Worm (Caenorhabditis elegans): ENCODE measurements around the gene drd-50.

The drd-50 gene

ce11 chrIV:4079514-4079913 is 38.0 kb upstream of the drd-50 start, which contains the start of gene C35B1.4:
TSS of gene C35B1.4 (plus strand) at chrIV:4079814.
- TF ChIP-seq ZK546.5 (tag; optimal IDR thresholded peaks at IDR 0.05), result no peak
- no peak for TF ChIP-seq blmp-1 (tag; optimal IDR thresholded peaks at IDR 0.05; ENCODE audit: insufficient read depth)
- TF ChIP-seq lsy-2 (tag; optimal IDR thresholded peaks at IDR 0.05), result no peak
- TF ChIP-seq nhr-77 (tag; optimal IDR thresholded peaks at IDR 0.05), result no peak
- TF ChIP-seq nhr-11 (tag; optimal IDR thresholded peaks at IDR 0.05), result no peak
- TF ChIP-seq mdl-1 (tag; optimal IDR thresholded peaks at IDR 0.05), result no peak
- no peak for TF ChIP-seq alr-1 (tag; optimal IDR thresholded peaks at IDR 0.05)
- no peak for TF ChIP-seq ceh-82 (tag; optimal IDR thresholded peaks at IDR 0.05)
- no peak for TF ChIP-seq sma-9 (GFP tag; optimal IDR thresholded peaks at IDR 0.05)
- TF ChIP-seq sma-9 (tag; optimal IDR thresholded peaks at IDR 0.05), result no peak
- no peak for TF ChIP-seq ama-1 (optimal IDR thresholded peaks at IDR 0.05)
- no peak for TF ChIP-seq nhr-10 (tag; optimal IDR thresholded peaks at IDR 0.05)
- TF ChIP-seq fos-1 (tag; optimal IDR thresholded peaks at IDR 0.05), result no peak

- TF ChIP-seq nhr-10 (tag; optimal IDR thresholded peaks at IDR 0.05) (no peak), mdl-1 (tag; optimal IDR thresholded peaks at IDR 0.05) (no peak), sma-9 (GFP tag; optimal IDR thresholded peaks at IDR 0.05) (no peak), sma-9 (tag; optimal IDR thresholded peaks at IDR 0.05) (no peak), sem-4 (tag; optimal IDR thresholded peaks at IDR 0.05) (no peak), nhr-77 (tag; optimal IDR thresholded peaks at IDR 0.05) (no peak), lin-13 (GFP tag; optimal IDR thresholded peaks at IDR 0.05) (no peak), blmp-1 (tag; optimal IDR thresholded peaks at IDR 0.05; ENCODE audit: insufficient read depth) (no peak), R02D3.7 (tag; optimal IDR thresholded peaks at IDR 0.05) (no peak)
Observed at ce11 chrIV:4080846-4081245, 36.7 kb upstream of the drd-50 start, which contains the start of the genes C35B1.9 and C35B1.3. TSS of gene C35B1.9 (minus strand) at chrIV:4080946. TSS of gene C35B1.3 (plus strand) at chrIV:4081151.

DNA sequence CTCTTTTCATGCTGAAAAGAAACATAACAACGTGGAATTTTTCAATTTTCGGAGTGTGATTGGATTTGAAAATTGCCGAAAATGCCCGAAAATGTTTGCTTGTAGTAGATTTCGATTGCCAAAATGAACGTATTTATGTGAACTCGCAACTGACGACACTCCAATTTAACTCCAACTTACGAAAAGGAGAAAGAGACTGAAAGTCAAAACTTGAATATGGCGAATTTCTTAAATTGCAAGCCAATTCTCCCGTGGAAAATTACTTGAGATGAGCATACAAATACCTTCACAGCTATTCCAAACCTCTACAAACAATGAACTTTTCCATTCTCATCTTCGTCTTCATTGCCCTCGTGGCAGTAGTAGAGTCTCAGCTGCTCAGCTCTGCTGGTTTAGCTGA is 34.9 kb upstream of the drd-50 start:
- TF ChIP-seq elt-1 (tag; optimal IDR thresholded peaks at IDR 0.05), result no peak
- no peak for TF ChIP-seq sma-9 (GFP tag; optimal IDR thresholded peaks at IDR 0.05)
- no peak for TF ChIP-seq sma-9 (tag; optimal IDR thresholded peaks at IDR 0.05)
- TF ChIP-seq nhr-23 (tag; optimal IDR thresholded peaks at IDR 0.05), result no peak
- TF ChIP-seq lin-13 (GFP tag; optimal IDR thresholded peaks at IDR 0.05), result no peak
- TF ChIP-seq ztf-1 (GFP tag; conservative IDR thresholded peaks at IDR 0.05), result no peak
- TF ChIP-seq mdl-1 (tag; optimal IDR thresholded peaks at IDR 0.05), result no peak

- TF ChIP-seq peb-1 (tag; optimal IDR thresholded peaks at IDR 0.05) (no peak), Y55F3AM.14 (GFP tag; optimal IDR thresholded peaks at IDR 0.05) (no peak), alr-1 (tag; optimal IDR thresholded peaks at IDR 0.05) (no peak), blmp-1 (tag; optimal IDR thresholded peaks at IDR 0.05; ENCODE audit: insufficient read depth) (no peak), snpc-4 (tag; optimal IDR thresholded peaks at IDR 0.05) (no peak), crh-2 (tag; optimal IDR thresholded peaks at IDR 0.05) (no peak), lsy-2 (tag; optimal IDR thresholded peaks at IDR 0.05) (no peak)
Observed at ce11 chrIV:4083094-4083493, 34.4 kb upstream of the drd-50 start.

ce11 chrIV:4084109-4084508 is 33.4 kb upstream of the drd-50 start, which contains the start of gene C35B1.5:
TSS of gene C35B1.5 (minus strand) at chrIV:4084209.
- TF ChIP-seq nhr-129 (tag; optimal IDR thresholded peaks at IDR 0.05) (no peak), mab-5 (tag; optimal IDR thresholded peaks at IDR 0.05) (no peak), Y55F3AM.14 (GFP tag; optimal IDR thresholded peaks at IDR 0.05) (no peak), F13H6.1 (tag; optimal IDR thresholded peaks at IDR 0.05) (no peak), C34F6.9 (tag; optimal IDR thresholded peaks at IDR 0.05) (no peak), ama-1 (optimal IDR thresholded peaks at IDR 0.05) (no peak), egl-27 (tag; optimal IDR thresholded peaks at IDR 0.05) (no peak), ztf-11 (tag; optimal IDR thresholded peaks at IDR 0.05) (no peak), ztf-4 (tag; optimal IDR thresholded peaks at IDR 0.05) (no peak), nhr-10 (tag; optimal IDR thresholded peaks at IDR 0.05) (no peak)

DNA sequence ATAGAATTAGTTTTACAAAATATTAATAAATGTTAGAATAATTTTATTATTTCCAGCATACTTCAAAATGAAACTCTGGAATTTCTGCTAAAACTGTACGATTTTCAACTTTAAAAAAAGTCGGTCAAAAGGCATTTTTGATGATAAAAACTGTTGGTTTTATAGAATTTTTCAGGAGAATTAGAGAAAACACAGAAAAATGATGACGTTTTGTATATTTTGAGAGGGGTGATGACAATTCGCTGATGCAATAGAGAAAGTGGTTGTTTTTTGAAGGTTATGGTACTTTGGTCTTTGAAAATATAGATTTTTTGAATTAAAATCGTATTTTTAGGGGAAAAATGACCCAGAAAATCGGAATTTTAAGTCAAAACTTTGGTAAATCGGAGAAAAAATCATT is 32.5 kb upstream of the drd-50 start:
- no peak for TF ChIP-seq unc-62 (GFP tag; optimal IDR thresholded peaks at IDR 0.05)
- no peak for TF ChIP-seq nhr-23 (tag; optimal IDR thresholded peaks at IDR 0.05)
- TF ChIP-seq ZK546.5 (tag; optimal IDR thresholded peaks at IDR 0.05), result no peak
- TF ChIP-seq ama-1 (optimal IDR thresholded peaks at IDR 0.05), result no peak
- TF ChIP-seq sma-9 (GFP tag; optimal IDR thresholded peaks at IDR 0.05), result peak; percentile 11
- no peak for TF ChIP-seq sma-9 (tag; optimal IDR thresholded peaks at IDR 0.05)
- peak; percentile 14 for TF ChIP-seq nhr-25 (tag; optimal IDR thresholded peaks at IDR 0.05)
- TF ChIP-seq lin-39 (tag; optimal IDR thresholded peaks at IDR 0.05), result no peak
- no peak for TF ChIP-seq lin-11 (tag; optimal IDR thresholded peaks at IDR 0.05)
- TF ChIP-seq elt-1 (tag; optimal IDR thresholded peaks at IDR 0.05), result no peak
- TF ChIP-seq nhr-77 (tag; optimal IDR thresholded peaks at IDR 0.05), result no peak
- TF ChIP-seq lsy-2 (tag; optimal IDR thresholded peaks at IDR 0.05), result peak in 1 of 2 experiments; percentile 5
- TF ChIP-seq nhr-12 (tag; optimal IDR thresholded peaks at IDR 0.05), result no peak
- TF ChIP-seq dmd-4 (tag; optimal IDR thresholded peaks at IDR 0.05), result no peak
- TF ChIP-seq C34F6.9 (tag; optimal IDR thresholded peaks at IDR 0.05), result no peak
- peak; percentile 45 for TF ChIP-seq sma-3 (GFP tag; optimal IDR thresholded peaks at IDR 0.05)
- TF ChIP-seq ztf-4 (tag; optimal IDR thresholded peaks at IDR 0.05), result no peak
- TF ChIP-seq fos-1 (tag; optimal IDR thresholded peaks at IDR 0.05), result peak; percentile 72
- TF ChIP-seq alr-1 (tag; optimal IDR thresholded peaks at IDR 0.05), result no peak
- TF ChIP-seq blmp-1 (tag; optimal IDR thresholded peaks at IDR 0.05; ENCODE audit: insufficient read depth), result peak; percentile 26
- TF ChIP-seq sem-4 (tag; optimal IDR thresholded peaks at IDR 0.05), result no peak
- no peak for TF ChIP-seq nhr-10 (tag; optimal IDR thresholded peaks at IDR 0.05)
- no peak for TF ChIP-seq egl-27 (tag; optimal IDR thresholded peaks at IDR 0.05)
- no peak for TF ChIP-seq lin-13 (GFP tag; optimal IDR thresholded peaks at IDR 0.05)
- TF ChIP-seq peb-1 (tag; optimal IDR thresholded peaks at IDR 0.05), result no peak
- TF ChIP-seq mdl-1 (tag; optimal IDR thresholded peaks at IDR 0.05), result no peak
- no peak for TF ChIP-seq mab-5 (tag; optimal IDR thresholded peaks at IDR 0.05)
- peak; percentile 64 for TF ChIP-seq crh-2 (tag; optimal IDR thresholded peaks at IDR 0.05)
- peak; percentile 2 for TF ChIP-seq gmeb-1 (tag; optimal IDR thresholded peaks at IDR 0.05)
- no peak for TF ChIP-seq aly-2 (tag; optimal IDR thresholded peaks at IDR 0.05)

Measured in whole organism, L2 larva.